Worm (Caenorhabditis elegans) whole organism, L2 larva: ENCODE results near the gene ZK688.11.
A peak's percentile ranks its signal among the peaks of the same experiment; 100 is the strongest.

Experiments used
- C34F6.9 ChIP-seq: fragments of 150-350 bp; optimal IDR thresholded peaks from 2 replicates; lab custom pipeline; 2014; ENCODE audit warnings: missing biosample characterization, missing genetic modification characterization
- F13H6.1 ChIP-seq: sonication (generic microtip); optimal IDR thresholded peaks from 2 replicates; lab custom pipeline; 2016; ENCODE audit warnings: missing genetic modification characterization, missing compliant biosample characterization
- R02D3.7 ChIP-seq: fragments of 150-350 bp; optimal IDR thresholded peaks from 2 replicates; lab custom pipeline; 2014; ENCODE audit warnings: missing biosample characterization, missing genetic modification characterization
- Y55F3AM.14 ChIP-seq: fragments of 200-800 bp; sonication (Bioruptor generic); optimal IDR thresholded peaks from 2 replicates; lab custom pipeline; 2018; ENCODE audit warnings: mild to moderate bottlenecking, missing genetic modification characterization, missing compliant biosample characterization
- ZK546.5 ChIP-seq: sonication (generic microtip); optimal IDR thresholded peaks from 2 replicates; lab custom pipeline; 2017; ENCODE audit warnings: missing biosample characterization, missing genetic modification characterization
- alr-1 ChIP-seq: fragments of 150-350 bp; optimal IDR thresholded peaks from 2 replicates; lab custom pipeline; 2014; ENCODE audit warnings: missing biosample characterization, missing genetic modification characterization
- aly-2 ChIP-seq: fragments of 150-350 bp; optimal IDR thresholded peaks from 2 replicates; lab custom pipeline; 2014; ENCODE audit warnings: missing biosample characterization, missing genetic modification characterization
- ama-1 ChIP-seq: fragments of 150-350 bp; optimal IDR thresholded peaks from 2 replicates; lab custom pipeline; 2018; ENCODE audit warnings: inconsistent platforms
- blmp-1 ChIP-seq: sonication (generic microtip); optimal IDR thresholded peaks from 2 replicates; lab custom pipeline; 2017; ENCODE audit warnings: missing genetic modification characterization, mild to moderate bottlenecking, missing compliant biosample characterization, antibody characterized with exemption, moderate library complexity; ENCODE audit not compliant: insufficient read depth
- ceh-16 ChIP-seq: fragments of 150-350 bp; optimal IDR thresholded peaks from 2 replicates; lab custom pipeline; 2014; ENCODE audit warnings: missing biosample characterization, missing genetic modification characterization
- ceh-82 ChIP-seq: fragments of 150-350 bp; optimal IDR thresholded peaks from 2 replicates; lab custom pipeline; 2014; ENCODE audit warnings: missing biosample characterization, missing genetic modification characterization
- crh-2 ChIP-seq: sonication (generic microtip); optimal IDR thresholded peaks from 2 replicates; lab custom pipeline; 2017; ENCODE audit warnings: missing biosample characterization, missing genetic modification characterization
- dmd-4 ChIP-seq: sonication (generic microtip); optimal IDR thresholded peaks from 2 replicates; lab custom pipeline; 2017; ENCODE audit warnings: missing biosample characterization, missing genetic modification characterization
- egl-27 ChIP-seq: sonication (generic microtip); optimal IDR thresholded peaks from 3 replicates; lab custom pipeline; 2017; ENCODE audit warnings: missing biosample characterization, missing genetic modification reagents, missing genetic modification characterization
- elt-1 ChIP-seq: fragments of 150-350 bp; optimal IDR thresholded peaks from 2 replicates; lab custom pipeline; 2014; ENCODE audit warnings: missing biosample characterization, missing genetic modification characterization
- elt-3 ChIP-seq: sonication (generic microtip); optimal IDR thresholded peaks from 2 replicates; lab custom pipeline; 2017; ENCODE audit warnings: missing biosample characterization, missing genetic modification characterization
- fos-1 ChIP-seq: fragments of 150-350 bp; optimal IDR thresholded peaks from 2 replicates; lab custom pipeline; 2014; ENCODE audit warnings: missing biosample characterization, missing genetic modification characterization
- gmeb-1 ChIP-seq: fragments of 150-350 bp; optimal IDR thresholded peaks from 2 replicates; lab custom pipeline; 2014; ENCODE audit warnings: missing biosample characterization, missing genetic modification characterization
- lin-11 ChIP-seq: fragments of 150-350 bp; sonication (generic microtip); optimal IDR thresholded peaks from 2 replicates; lab custom pipeline; 2014; ENCODE audit warnings: missing biosample characterization, missing genetic modification characterization, inconsistent platforms, mixed read lengths
- lin-13 ChIP-seq: fragments of 150-350 bp; optimal IDR thresholded peaks from 2 replicates; lab custom pipeline; 2014; ENCODE audit warnings: missing biosample characterization, missing genetic modification reagents, missing genetic modification characterization
- lin-39 ChIP-seq: fragments of 150-350 bp; optimal IDR thresholded peaks from 2 replicates; lab custom pipeline; 2014; ENCODE audit warnings: missing biosample characterization, missing genetic modification reagents, missing genetic modification characterization
- lsy-2 ChIP-seq, 2 experiments: fragments of 150-350 bp in 1 of 2; sonication (generic microtip) in 1 of 2; optimal IDR thresholded peaks; 2 replicates each; lab custom pipeline; 2014 to 2017; ENCODE audit warnings: missing biosample characterization in 2 of 2, missing genetic modification characterization in 2 of 2
- mab-5 ChIP-seq: fragments of 150-350 bp; optimal IDR thresholded peaks from 2 replicates; lab custom pipeline; 2014; ENCODE audit warnings: missing biosample characterization, missing genetic modification characterization
- mbf-1 ChIP-seq: sonication (generic microtip); optimal IDR thresholded peaks from 2 replicates; lab custom pipeline; 2017; ENCODE audit warnings: missing biosample characterization, missing genetic modification characterization
- mdl-1 ChIP-seq, 2 experiments: fragments of 150-350 bp in 1 of 2; sonication (generic microtip) in 1 of 2; optimal IDR thresholded peaks; 2 replicates each; lab custom pipeline; 2017; ENCODE audit warnings: missing biosample characterization in 2 of 2, missing genetic modification characterization in 2 of 2
- nhr-10 ChIP-seq: sonication (generic microtip); optimal IDR thresholded peaks from 2 replicates; lab custom pipeline; 2017; ENCODE audit warnings: missing biosample characterization, missing genetic modification characterization
- nhr-11 ChIP-seq: fragments of 150-350 bp; optimal IDR thresholded peaks from 2 replicates; lab custom pipeline; 2014; ENCODE audit warnings: missing biosample characterization, missing genetic modification characterization
- nhr-12 ChIP-seq: fragments of 150-350 bp; optimal IDR thresholded peaks from 2 replicates; lab custom pipeline; 2014; ENCODE audit warnings: missing biosample characterization, missing genetic modification characterization
- nhr-129 ChIP-seq: fragments of 150-350 bp; optimal IDR thresholded peaks from 2 replicates; lab custom pipeline; 2014; ENCODE audit warnings: missing biosample characterization, missing genetic modification characterization
- nhr-21 ChIP-seq: fragments of 150-350 bp; optimal IDR thresholded peaks from 2 replicates; lab custom pipeline; 2014; ENCODE audit warnings: missing biosample characterization, missing genetic modification characterization
- nhr-23 ChIP-seq: fragments of 150-350 bp; optimal IDR thresholded peaks from 2 replicates; lab custom pipeline; 2014; ENCODE audit warnings: missing biosample characterization, missing genetic modification reagents, missing genetic modification characterization
- nhr-237 ChIP-seq: fragments of 150-350 bp; optimal IDR thresholded peaks from 2 replicates; lab custom pipeline; 2014; ENCODE audit warnings: missing biosample characterization, missing genetic modification characterization
- nhr-25 ChIP-seq: fragments of 150-350 bp; sonication (generic microtip); optimal IDR thresholded peaks from 3 replicates; lab custom pipeline; 2014; ENCODE audit warnings: missing biosample characterization, missing genetic modification characterization
- nhr-6 ChIP-seq: fragments of 150-350 bp; optimal IDR thresholded peaks from 2 replicates; lab custom pipeline; 2014; ENCODE audit warnings: missing biosample characterization, missing genetic modification characterization
- nhr-77 ChIP-seq: fragments of 150-350 bp; optimal IDR thresholded peaks from 2 replicates; lab custom pipeline; 2014; ENCODE audit warnings: missing biosample characterization, missing genetic modification characterization
- peb-1 ChIP-seq: fragments of 150-350 bp; optimal IDR thresholded peaks from 2 replicates; lab custom pipeline; 2014; ENCODE audit warnings: missing biosample characterization, missing genetic modification characterization
- sem-4 ChIP-seq: fragments of 150-350 bp; optimal IDR thresholded peaks from 2 replicates; lab custom pipeline; 2014; ENCODE audit warnings: missing biosample characterization, missing genetic modification reagents, missing genetic modification characterization
- skn-1 ChIP-seq: sonication (generic microtip); optimal IDR thresholded peaks from 2 replicates; lab custom pipeline; 2017; ENCODE audit warnings: missing biosample characterization, missing genetic modification characterization
- sma-3 ChIP-seq: sonication (generic microtip); optimal IDR thresholded peaks from 2 replicates; lab custom pipeline; 2016; ENCODE audit warnings: missing genetic modification reagents, missing genetic modification characterization, missing compliant biosample characterization
- sma-9 ChIP-seq, 2 experiments: fragments of 150-350 bp in 1 of 2; sonication (generic microtip) in 1 of 2; optimal IDR thresholded peaks; 2 replicates each; lab custom pipeline; 2014 to 2016; ENCODE audit warnings: missing genetic modification characterization in 2 of 2, mild to moderate bottlenecking in 1 of 2, missing biosample characterization in 1 of 2, missing compliant biosample characterization in 1 of 2, missing genetic modification reagents in 1 of 2, moderate library complexity in 1 of 2
- snpc-4 ChIP-seq: fragments of 150-350 bp; optimal IDR thresholded peaks from 2 replicates; lab custom pipeline; 2014; ENCODE audit warnings: missing biosample characterization, missing genetic modification characterization
- unc-39 ChIP-seq: fragments of 150-350 bp; optimal IDR thresholded peaks from 2 replicates; lab custom pipeline; 2014; ENCODE audit warnings: missing biosample characterization, missing genetic modification characterization
- unc-55 ChIP-seq: fragments of 150-350 bp; sonication (generic microtip); optimal IDR thresholded peaks from 3 replicates; lab custom pipeline; 2014; ENCODE audit warnings: missing biosample characterization, missing genetic modification reagents, missing genetic modification characterization
- unc-62 ChIP-seq: fragments of 150-350 bp; optimal IDR thresholded peaks from 2 replicates; lab custom pipeline; 2014; ENCODE audit warnings: missing biosample characterization, missing genetic modification reagents, missing genetic modification characterization
- zag-1 ChIP-seq: fragments of 150-350 bp; optimal IDR thresholded peaks from 2 replicates; lab custom pipeline; 2014; ENCODE audit warnings: missing biosample characterization, missing genetic modification characterization
- ztf-1 ChIP-seq: fragments of 200-800 bp; sonication (Bioruptor generic); conservative IDR thresholded peaks from 2 replicates; pipeline ENCODE4 v1.3.6; 2022; ENCODE audit warnings: missing genetic modification characterization, missing compliant biosample characterization
- ztf-11 ChIP-seq: sonication (generic microtip); optimal IDR thresholded peaks from 2 replicates; lab custom pipeline; 2017; ENCODE audit warnings: missing biosample characterization, missing genetic modification characterization
- ztf-4 ChIP-seq: fragments of 150-350 bp; optimal IDR thresholded peaks from 2 replicates; lab custom pipeline; 2014; ENCODE audit warnings: missing biosample characterization, missing genetic modification characterization

ZK688.11 gene

ce11 chrIII:7854494-7855184 is 30.1 kb downstream of the ZK688.11 start, which contains the start of gene rpl-35:
TSS of gene rpl-35 (plus strand) at chrIII:7855134.
- 0 out of 2 replicates have a peak, but pooled peaks have one; percentile 86 for TF ChIP-seq ztf-1 (GFP tag; lab: Robert Waterston, UW)
- TF ChIP-seq lsy-2 (tag; optimal IDR thresholded peaks at IDR 0.05; lab: Kevin White, UChicago) = peak; percentile 98 to 99
- TF ChIP-seq unc-62 (GFP tag; lab: Kevin White, UChicago) = peak; percentile 96
- TF ChIP-seq elt-1 (tag; lab: Kevin White, UChicago) = peak; percentile 69
- TF ChIP-seq F13H6.1 (tag; lab: Kevin White, UChicago) = peak; percentile 100
- peak; percentile 99 for TF ChIP-seq sma-9 (GFP tag; optimal IDR thresholded peaks at IDR 0.05; lab: Kevin White, UChicago)
- peak; percentile 16 for TF ChIP-seq sma-9 (tag; optimal IDR thresholded peaks at IDR 0.05; lab: Kevin White, UChicago)
- TF ChIP-seq nhr-77 (tag; lab: Kevin White, UChicago) = peak; percentile 94
- TF ChIP-seq peb-1 (tag; lab: Kevin White, UChicago) = peak; percentile 52
- peak; percentile 72 for TF ChIP-seq nhr-12
- TF ChIP-seq nhr-10 (tag; lab: Kevin White, UChicago) = peak; percentile 94
- peak; percentile 100 for TF ChIP-seq ztf-4 (tag; lab: Kevin White, UChicago)
- peak; percentile 98 for TF ChIP-seq mab-5 (tag; lab: Kevin White, UChicago)
- TF ChIP-seq sma-3 (GFP tag; lab: Kevin White, UChicago) = peak; percentile 100
- TF ChIP-seq snpc-4 = peak; percentile 93
- TF ChIP-seq unc-39 (tag; lab: Kevin White, UChicago) = peak; percentile 20
- TF ChIP-seq nhr-11 (tag; lab: Kevin White, UChicago) = peak; percentile 82
- peak; percentile 93 for TF ChIP-seq ama-1
- TF ChIP-seq gmeb-1 (tag; lab: Kevin White, UChicago) = peak; percentile 100
- TF ChIP-seq mbf-1 (tag; lab: Kevin White, UChicago) = peak; percentile 66
- peak; percentile 100 for TF ChIP-seq crh-2
- TF ChIP-seq dmd-4 (tag; lab: Kevin White, UChicago) = peak; percentile 71
- peak; percentile 76 for TF ChIP-seq ztf-11 (tag; lab: Kevin White, UChicago)
- TF ChIP-seq alr-1 (tag; lab: Kevin White, UChicago) = no peak
- peak; percentile 15 for TF ChIP-seq nhr-23
- TF ChIP-seq lin-11 (tag; lab: Kevin White, UChicago) = peak; percentile 100
- peak; percentile 51 to 96 for TF ChIP-seq mdl-1 (tag; optimal IDR thresholded peaks at IDR 0.05; lab: Kevin White, UChicago)
- peak; percentile 90 for TF ChIP-seq lin-39
- TF ChIP-seq skn-1 (tag; lab: Kevin White, UChicago) = peak; percentile 98
- peak; percentile 100 for TF ChIP-seq nhr-6 (tag; lab: Kevin White, UChicago)
- peak; percentile 100 for TF ChIP-seq nhr-21 (tag; lab: Kevin White, UChicago)
- TF ChIP-seq egl-27 (tag; lab: Kevin White, UChicago) = peak; percentile 99
- TF ChIP-seq C34F6.9 (tag; lab: Kevin White, UChicago) = peak; percentile 100
- peak; percentile 97 for TF ChIP-seq blmp-1 (tag; lab: Kevin White, UChicago)
- TF ChIP-seq nhr-237 (tag; lab: Kevin White, UChicago) = peak; percentile 94
- TF ChIP-seq nhr-25 (tag; lab: Kevin White, UChicago) = peak; percentile 100
- no peak for TF ChIP-seq aly-2 (tag; lab: Kevin White, UChicago)
- peak; percentile 100 for TF ChIP-seq sem-4 (tag; lab: Kevin White, UChicago)
- TF ChIP-seq ceh-82 (tag; lab: Kevin White, UChicago) = peak; percentile 98
- peak; percentile 100 for TF ChIP-seq unc-55
- TF ChIP-seq ZK546.5 = peak; percentile 94
- no peak for TF ChIP-seq elt-3 (tag; lab: Kevin White, UChicago)
- peak; percentile 99 for TF ChIP-seq fos-1
- TF ChIP-seq ceh-16 (tag; lab: Kevin White, UChicago) = peak; percentile 100
- TF ChIP-seq zag-1 = peak; percentile 99
- peak; percentile 88 for TF ChIP-seq R02D3.7
- TF ChIP-seq nhr-129 (tag; lab: Kevin White, UChicago) = peak; percentile 99
- TF ChIP-seq lin-13 (GFP tag; lab: Kevin White, UChicago) = peak; percentile 99
- peak; percentile 99 for TF ChIP-seq Y55F3AM.14 (GFP tag; lab: Kevin White, UChicago)
